Fruit fly (Drosophila melanogaster) S2 (cell line): ENCODE data around the gene Gr9a.

ENCODE experiments used
- CG8478 ChIP-seq: fragments of >200 bp; optimal IDR thresholded peaks from 2 replicates; lab custom pipeline; 2018
- CTCF ChIP-seq, 2 experiments: fragments of >200 bp; optimal IDR thresholded peaks; 2 replicates each; lab custom pipeline; 2018

- TF ChIP-seq CG8478 (lab: Kevin White, UChicago), result no peak
- TF ChIP-seq CTCF (optimal IDR thresholded peaks at IDR 0.05; lab: Kevin White, UChicago), result no peak
These were observed 7.9 kb upstream of the Gr9a start, which contains the start of gene Yp1 for dm6 chrX:10053547-10053946.
